Worm (Caenorhabditis elegans) whole organism, L2 larva: Measurements from ENCODE around the gene F52E1.14.

Experiments used
- C34F6.9 ChIP-seq: fragments of 150-350 bp; optimal IDR thresholded peaks from 2 replicates; lab custom pipeline; 2014; ENCODE audit warnings: missing biosample characterization, missing genetic modification characterization
- F13H6.1 ChIP-seq: sonication (generic microtip); optimal IDR thresholded peaks from 2 replicates; lab custom pipeline; 2016; ENCODE audit warnings: missing genetic modification characterization, missing compliant biosample characterization
- R02D3.7 ChIP-seq: fragments of 150-350 bp; optimal IDR thresholded peaks from 2 replicates; lab custom pipeline; 2014; ENCODE audit warnings: missing biosample characterization, missing genetic modification characterization
- Y55F3AM.14 ChIP-seq: fragments of 200-800 bp; sonication (Bioruptor generic); optimal IDR thresholded peaks from 2 replicates; lab custom pipeline; 2018; ENCODE audit warnings: mild to moderate bottlenecking, missing genetic modification characterization, missing compliant biosample characterization
- ZK546.5 ChIP-seq: sonication (generic microtip); optimal IDR thresholded peaks from 2 replicates; lab custom pipeline; 2017; ENCODE audit warnings: missing biosample characterization, missing genetic modification characterization
- alr-1 ChIP-seq: fragments of 150-350 bp; optimal IDR thresholded peaks from 2 replicates; lab custom pipeline; 2014; ENCODE audit warnings: missing biosample characterization, missing genetic modification characterization
- aly-2 ChIP-seq: fragments of 150-350 bp; optimal IDR thresholded peaks from 2 replicates; lab custom pipeline; 2014; ENCODE audit warnings: missing biosample characterization, missing genetic modification characterization
- ama-1 ChIP-seq: fragments of 150-350 bp; optimal IDR thresholded peaks from 2 replicates; lab custom pipeline; 2018; ENCODE audit warnings: inconsistent platforms
- blmp-1 ChIP-seq: sonication (generic microtip); optimal IDR thresholded peaks from 2 replicates; lab custom pipeline; 2017; ENCODE audit warnings: missing genetic modification characterization, mild to moderate bottlenecking, missing compliant biosample characterization, antibody characterized with exemption, moderate library complexity; ENCODE audit not compliant: insufficient read depth
- ceh-16 ChIP-seq: fragments of 150-350 bp; optimal IDR thresholded peaks from 2 replicates; lab custom pipeline; 2014; ENCODE audit warnings: missing biosample characterization, missing genetic modification characterization
- ceh-82 ChIP-seq: fragments of 150-350 bp; optimal IDR thresholded peaks from 2 replicates; lab custom pipeline; 2014; ENCODE audit warnings: missing biosample characterization, missing genetic modification characterization
- crh-2 ChIP-seq: sonication (generic microtip); optimal IDR thresholded peaks from 2 replicates; lab custom pipeline; 2017; ENCODE audit warnings: missing biosample characterization, missing genetic modification characterization
- dmd-4 ChIP-seq: sonication (generic microtip); optimal IDR thresholded peaks from 2 replicates; lab custom pipeline; 2017; ENCODE audit warnings: missing biosample characterization, missing genetic modification characterization
- egl-27 ChIP-seq: sonication (generic microtip); optimal IDR thresholded peaks from 3 replicates; lab custom pipeline; 2017; ENCODE audit warnings: missing biosample characterization, missing genetic modification reagents, missing genetic modification characterization
- elt-1 ChIP-seq: fragments of 150-350 bp; optimal IDR thresholded peaks from 2 replicates; lab custom pipeline; 2014; ENCODE audit warnings: missing biosample characterization, missing genetic modification characterization
- elt-3 ChIP-seq: sonication (generic microtip); optimal IDR thresholded peaks from 2 replicates; lab custom pipeline; 2017; ENCODE audit warnings: missing biosample characterization, missing genetic modification characterization
- fos-1 ChIP-seq: fragments of 150-350 bp; optimal IDR thresholded peaks from 2 replicates; lab custom pipeline; 2014; ENCODE audit warnings: missing biosample characterization, missing genetic modification characterization
- gmeb-1 ChIP-seq: fragments of 150-350 bp; optimal IDR thresholded peaks from 2 replicates; lab custom pipeline; 2014; ENCODE audit warnings: missing biosample characterization, missing genetic modification characterization
- lin-11 ChIP-seq: fragments of 150-350 bp; sonication (generic microtip); optimal IDR thresholded peaks from 2 replicates; lab custom pipeline; 2014; ENCODE audit warnings: missing biosample characterization, missing genetic modification characterization, inconsistent platforms, mixed read lengths
- lin-13 ChIP-seq: fragments of 150-350 bp; optimal IDR thresholded peaks from 2 replicates; lab custom pipeline; 2014; ENCODE audit warnings: missing biosample characterization, missing genetic modification reagents, missing genetic modification characterization
- lin-39 ChIP-seq: fragments of 150-350 bp; optimal IDR thresholded peaks from 2 replicates; lab custom pipeline; 2014; ENCODE audit warnings: missing biosample characterization, missing genetic modification reagents, missing genetic modification characterization
- lsy-2 ChIP-seq, 2 experiments: fragments of 150-350 bp in 1 of 2; sonication (generic microtip) in 1 of 2; optimal IDR thresholded peaks; 2 replicates each; lab custom pipeline; 2014 to 2017; ENCODE audit warnings: missing biosample characterization in 2 of 2, missing genetic modification characterization in 2 of 2
- mab-5 ChIP-seq: fragments of 150-350 bp; optimal IDR thresholded peaks from 2 replicates; lab custom pipeline; 2014; ENCODE audit warnings: missing biosample characterization, missing genetic modification characterization
- mbf-1 ChIP-seq: sonication (generic microtip); optimal IDR thresholded peaks from 2 replicates; lab custom pipeline; 2017; ENCODE audit warnings: missing biosample characterization, missing genetic modification characterization
- mdl-1 ChIP-seq, 2 experiments: fragments of 150-350 bp in 1 of 2; sonication (generic microtip) in 1 of 2; optimal IDR thresholded peaks; 2 replicates each; lab custom pipeline; 2017; ENCODE audit warnings: missing biosample characterization in 2 of 2, missing genetic modification characterization in 2 of 2
- nhr-10 ChIP-seq: sonication (generic microtip); optimal IDR thresholded peaks from 2 replicates; lab custom pipeline; 2017; ENCODE audit warnings: missing biosample characterization, missing genetic modification characterization
- nhr-11 ChIP-seq: fragments of 150-350 bp; optimal IDR thresholded peaks from 2 replicates; lab custom pipeline; 2014; ENCODE audit warnings: missing biosample characterization, missing genetic modification characterization
- nhr-12 ChIP-seq: fragments of 150-350 bp; optimal IDR thresholded peaks from 2 replicates; lab custom pipeline; 2014; ENCODE audit warnings: missing biosample characterization, missing genetic modification characterization
- nhr-21 ChIP-seq: fragments of 150-350 bp; optimal IDR thresholded peaks from 2 replicates; lab custom pipeline; 2014; ENCODE audit warnings: missing biosample characterization, missing genetic modification characterization
- nhr-23 ChIP-seq: fragments of 150-350 bp; optimal IDR thresholded peaks from 2 replicates; lab custom pipeline; 2014; ENCODE audit warnings: missing biosample characterization, missing genetic modification reagents, missing genetic modification characterization
- nhr-237 ChIP-seq: fragments of 150-350 bp; optimal IDR thresholded peaks from 2 replicates; lab custom pipeline; 2014; ENCODE audit warnings: missing biosample characterization, missing genetic modification characterization
- nhr-6 ChIP-seq: fragments of 150-350 bp; optimal IDR thresholded peaks from 2 replicates; lab custom pipeline; 2014; ENCODE audit warnings: missing biosample characterization, missing genetic modification characterization
- nhr-77 ChIP-seq: fragments of 150-350 bp; optimal IDR thresholded peaks from 2 replicates; lab custom pipeline; 2014; ENCODE audit warnings: missing biosample characterization, missing genetic modification characterization
- sem-4 ChIP-seq: fragments of 150-350 bp; optimal IDR thresholded peaks from 2 replicates; lab custom pipeline; 2014; ENCODE audit warnings: missing biosample characterization, missing genetic modification reagents, missing genetic modification characterization
- skn-1 ChIP-seq: sonication (generic microtip); optimal IDR thresholded peaks from 2 replicates; lab custom pipeline; 2017; ENCODE audit warnings: missing biosample characterization, missing genetic modification characterization
- sma-3 ChIP-seq: sonication (generic microtip); optimal IDR thresholded peaks from 2 replicates; lab custom pipeline; 2016; ENCODE audit warnings: missing genetic modification reagents, missing genetic modification characterization, missing compliant biosample characterization
- sma-9 ChIP-seq, 2 experiments: fragments of 150-350 bp in 1 of 2; sonication (generic microtip) in 1 of 2; optimal IDR thresholded peaks; 2 replicates each; lab custom pipeline; 2014 to 2016; ENCODE audit warnings: missing genetic modification characterization in 2 of 2, mild to moderate bottlenecking in 1 of 2, missing biosample characterization in 1 of 2, missing compliant biosample characterization in 1 of 2, missing genetic modification reagents in 1 of 2, moderate library complexity in 1 of 2
- snpc-4 ChIP-seq: fragments of 150-350 bp; optimal IDR thresholded peaks from 2 replicates; lab custom pipeline; 2014; ENCODE audit warnings: missing biosample characterization, missing genetic modification characterization
- unc-39 ChIP-seq: fragments of 150-350 bp; optimal IDR thresholded peaks from 2 replicates; lab custom pipeline; 2014; ENCODE audit warnings: missing biosample characterization, missing genetic modification characterization
- unc-55 ChIP-seq: fragments of 150-350 bp; sonication (generic microtip); optimal IDR thresholded peaks from 3 replicates; lab custom pipeline; 2014; ENCODE audit warnings: missing biosample characterization, missing genetic modification reagents, missing genetic modification characterization
- unc-62 ChIP-seq: fragments of 150-350 bp; optimal IDR thresholded peaks from 2 replicates; lab custom pipeline; 2014; ENCODE audit warnings: missing biosample characterization, missing genetic modification reagents, missing genetic modification characterization
- ztf-11 ChIP-seq: sonication (generic microtip); optimal IDR thresholded peaks from 2 replicates; lab custom pipeline; 2017; ENCODE audit warnings: missing biosample characterization, missing genetic modification characterization
- ztf-4 ChIP-seq: fragments of 150-350 bp; optimal IDR thresholded peaks from 2 replicates; lab custom pipeline; 2014; ENCODE audit warnings: missing biosample characterization, missing genetic modification characterization

The F52E1.14 gene

DNA sequence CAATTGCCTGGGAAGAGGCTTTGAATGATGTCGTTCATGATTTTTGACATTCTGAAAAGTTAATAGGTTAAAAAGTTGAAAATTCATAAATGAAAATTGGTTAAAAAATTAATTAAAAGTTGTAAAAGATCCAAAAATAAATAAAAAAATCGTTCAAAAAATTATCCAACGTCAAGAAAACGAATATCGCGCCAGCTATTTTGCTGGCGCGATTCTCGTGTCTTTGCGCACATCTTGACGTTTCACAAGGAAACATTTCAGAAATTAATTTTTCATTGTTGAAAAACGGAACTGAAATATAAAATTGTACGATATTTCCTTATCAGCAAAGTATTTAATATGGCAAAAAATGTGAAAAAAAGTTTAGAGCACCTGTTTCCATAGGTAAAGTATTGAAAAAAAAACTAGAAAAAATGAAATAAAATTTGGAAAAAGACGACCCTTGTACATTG, 24.6 kb upstream of the F52E1.14 start, which contains the start of gene mpdu-1:
Gene mpdu-1, minus strand, starts transcription at position 51 of the 452 bp plus-strand sequence.
- TF ChIP-seq nhr-77 (tag; lab: Kevin White, UChicago) = no peak
- no peak for TF ChIP-seq unc-62 (GFP tag; lab: Kevin White, UChicago)
- peak; percentile 48 for TF ChIP-seq ztf-4 (tag; lab: Kevin White, UChicago)
- TF ChIP-seq nhr-11 (tag; lab: Kevin White, UChicago) = no peak
- TF ChIP-seq sma-9 (GFP tag; optimal IDR thresholded peaks at IDR 0.05; lab: Kevin White, UChicago) = peak; percentile 77
- TF ChIP-seq sma-9 (tag; optimal IDR thresholded peaks at IDR 0.05; lab: Kevin White, UChicago) = no peak
- no peak for TF ChIP-seq elt-3
- no peak for TF ChIP-seq ama-1 (lab: Kevin White, UChicago)
- peak; percentile 2 for TF ChIP-seq R02D3.7 (tag; lab: Kevin White, UChicago)
- TF ChIP-seq ceh-82 = no peak
- TF ChIP-seq blmp-1 (tag; lab: Kevin White, UChicago) = no peak
- no peak for TF ChIP-seq ZK546.5
- TF ChIP-seq mab-5 (tag; lab: Kevin White, UChicago) = no peak
- no peak for TF ChIP-seq skn-1 (tag; lab: Kevin White, UChicago)
- TF ChIP-seq unc-55 = peak; percentile 77
- peak; percentile 77 for TF ChIP-seq snpc-4 (tag; lab: Kevin White, UChicago)
- no peak for TF ChIP-seq mbf-1 (tag; lab: Kevin White, UChicago)
- no peak for TF ChIP-seq nhr-237 (tag; lab: Kevin White, UChicago)
- no peak for TF ChIP-seq ceh-16 (tag; lab: Kevin White, UChicago)
- peak; percentile 78 for TF ChIP-seq gmeb-1 (tag; lab: Kevin White, UChicago)
- no peak for TF ChIP-seq elt-1
- peak; percentile 50 for TF ChIP-seq egl-27 (tag; lab: Kevin White, UChicago)
- peak; percentile 24 for TF ChIP-seq alr-1 (tag; lab: Kevin White, UChicago)
- TF ChIP-seq crh-2 (tag; lab: Kevin White, UChicago) = peak; percentile 71
- TF ChIP-seq C34F6.9 (tag; lab: Kevin White, UChicago) = peak; percentile 80
- peak; percentile 17 for TF ChIP-seq sem-4 (tag; lab: Kevin White, UChicago)
- no peak for TF ChIP-seq ztf-11 (tag; lab: Kevin White, UChicago)
- TF ChIP-seq nhr-12 (tag; lab: Kevin White, UChicago) = no peak
- no peak for TF ChIP-seq mdl-1 (tag; optimal IDR thresholded peaks at IDR 0.05; lab: Kevin White, UChicago)
- TF ChIP-seq Y55F3AM.14 (GFP tag; lab: Kevin White, UChicago) = no peak
- no peak for TF ChIP-seq unc-39 (tag; lab: Kevin White, UChicago)
- peak; percentile 44 for TF ChIP-seq nhr-21 (tag; lab: Kevin White, UChicago)
- no peak for TF ChIP-seq lin-11
- no peak for TF ChIP-seq nhr-23 (tag; lab: Kevin White, UChicago)
- TF ChIP-seq aly-2 (tag; lab: Kevin White, UChicago) = no peak
- peak; percentile 61 for TF ChIP-seq F13H6.1 (tag; lab: Kevin White, UChicago)
- TF ChIP-seq lsy-2 (tag; optimal IDR thresholded peaks at IDR 0.05; lab: Kevin White, UChicago) = peak; percentile 39 to 86
- TF ChIP-seq nhr-10 (tag; lab: Kevin White, UChicago) = no peak
- no peak for TF ChIP-seq dmd-4
- peak; percentile 75 for TF ChIP-seq fos-1 (tag; lab: Kevin White, UChicago)
- TF ChIP-seq nhr-6 (tag; lab: Kevin White, UChicago) = peak; percentile 61
- no peak for TF ChIP-seq lin-39 (tag; lab: Kevin White, UChicago)
- peak; percentile 48 for TF ChIP-seq sma-3 (GFP tag; lab: Kevin White, UChicago)
- TF ChIP-seq lin-13 (GFP tag; lab: Kevin White, UChicago) = peak; percentile 64

- no peak for TF ChIP-seq unc-62 (GFP tag; lab: Kevin White, UChicago)
- TF ChIP-seq dmd-4 = no peak
- TF ChIP-seq unc-55 = no peak
Measured at ce11 chrV:8359792-8360191, 23.9 kb upstream of the F52E1.14 start, which contains the start of gene F38E1.6. TSS of gene F38E1.6 (plus strand) at chrV:8360092.
